Fruit fly (Drosophila melanogaster) whole organism, embryonic: Measurements from ENCODE around the gene CG43446.

Experiments used
- CG10979 ChIP-seq: fragments of 200-800 bp; sonication (Bioruptor generic); optimal IDR thresholded peaks from 2 replicates; lab custom pipeline; 2018; ENCODE audit warnings: missing biosample characterization, mild to moderate bottlenecking, missing genetic modification characterization, moderate library complexity
- CG12659 ChIP-seq: fragments of 200-800 bp; sonication (Bioruptor generic); optimal IDR thresholded peaks from 3 replicates; lab custom pipeline; 2017; ENCODE audit warnings: mild to moderate bottlenecking, missing biosample characterization, missing genetic modification reagents, missing genetic modification characterization
- CG12769 ChIP-seq: fragments of 200-800 bp; sonication (Bioruptor generic); optimal IDR thresholded peaks from 2 replicates; lab custom pipeline; 2019; ENCODE audit warnings: missing biosample characterization, mild to moderate bottlenecking, missing genetic modification characterization, moderate library complexity
- CG14441 ChIP-seq: fragments of 200-800 bp; sonication (Bioruptor generic); IDR thresholded peaks from 2 replicates; pipeline ENCODE4 v1.3.6; 2022; ENCODE audit warnings: missing biosample characterization, missing genetic modification characterization
- CG15269 ChIP-seq: fragments of 200-800 bp; sonication (Bioruptor generic); optimal IDR thresholded peaks from 2 replicates; lab custom pipeline; 2018; ENCODE audit warnings: missing biosample characterization, mild to moderate bottlenecking, missing genetic modification characterization, moderate library complexity
- CG17328 ChIP-seq: fragments of 200-800 bp; sonication (Bioruptor generic); IDR thresholded peaks from 2 replicates; pipeline ENCODE4 v1.3.6; 2022; ENCODE audit warnings: missing biosample characterization, missing genetic modification characterization
- CG17359 ChIP-seq: fragments of 200-800 bp; sonication (Bioruptor generic); optimal IDR thresholded peaks from 3 replicates; lab custom pipeline; 2018; ENCODE audit warnings: missing biosample characterization, mild to moderate bottlenecking, missing genetic modification characterization, moderate library complexity
- CG17385 ChIP-seq: fragments of 200-800 bp; sonication (Bioruptor generic); optimal IDR thresholded peaks from 3 replicates; lab custom pipeline; 2018; ENCODE audit warnings: missing biosample characterization, mild to moderate bottlenecking, missing genetic modification characterization
- CG4328 ChIP-seq: fragments of 200-800 bp; sonication (Bioruptor generic); optimal IDR thresholded peaks from 3 replicates; lab custom pipeline; 2017; ENCODE audit warnings: missing biosample characterization, missing genetic modification reagents, missing genetic modification characterization
- CG4360 ChIP-seq: fragments of 200-800 bp; sonication (Bioruptor generic); IDR thresholded peaks from 2 replicates; pipeline ENCODE4 v1.3.6; 2022; ENCODE audit warnings: missing biosample characterization, missing genetic modification characterization
- CG4854 ChIP-seq: fragments of 200-800 bp; sonication (Bioruptor generic); optimal IDR thresholded peaks from 2 replicates; lab custom pipeline; 2016; ENCODE audit warnings: missing biosample characterization, missing genetic modification characterization, inconsistent platforms
- CG5953 ChIP-seq: fragments of 200-800 bp; sonication (Bioruptor generic); IDR thresholded peaks from 2 replicates; pipeline ENCODE4 v1.3.6; 2022; ENCODE audit warnings: missing biosample characterization, missing genetic modification characterization
- CG7357 ChIP-seq: fragments of 200-800 bp; sonication (Bioruptor generic); IDR thresholded peaks from 3 replicates; pipeline ENCODE4 v1.3.6; 2022; ENCODE audit warnings: missing biosample characterization, missing genetic modification characterization
- CG7786 ChIP-seq: fragments of 200-800 bp; sonication (Bioruptor generic); optimal IDR thresholded peaks from 2 replicates; lab custom pipeline; 2016; ENCODE audit warnings: missing biosample characterization, missing genetic modification characterization
- CG9437 ChIP-seq: fragments of 200-800 bp; sonication (Bioruptor generic); optimal IDR thresholded peaks from 2 replicates; lab custom pipeline; 2018; ENCODE audit warnings: missing biosample characterization, mild to moderate bottlenecking, missing genetic modification characterization
- CG9932 ChIP-seq: fragments of 200-800 bp; sonication (Bioruptor generic); IDR thresholded peaks from 2 replicates; pipeline ENCODE4 v1.3.6; 2022; ENCODE audit warnings: missing biosample characterization, missing genetic modification characterization
- D ChIP-seq, 2 experiments: fragments of 200-800 bp in 1 of 2; fragments of >200 bp in 1 of 2; sonication (Bioruptor generic) in 1 of 2; optimal IDR thresholded peaks; 2 replicates in 1 of 2; 3 replicates in 1 of 2; lab custom pipeline; 2017; ENCODE audit warnings: mild to moderate bottlenecking in 1 of 2, missing biosample characterization in 1 of 2, missing genetic modification characterization in 1 of 2, missing genetic modification reagents in 1 of 2
- Dbx ChIP-seq: fragments of 200-800 bp; sonication (Bioruptor generic); IDR thresholded peaks from 3 replicates; pipeline ENCODE4 v1.3.6; 2022; ENCODE audit warnings: missing biosample characterization, missing genetic modification characterization
- Ets65A ChIP-seq: fragments of 200-800 bp; sonication (Bioruptor generic); peaks from one replicate; lab custom pipeline; 2016; ENCODE audit warnings: missing biosample characterization, missing genetic modification characterization
- H2.0 ChIP-seq: fragments of 200-800 bp; sonication (Bioruptor generic); IDR thresholded peaks from 2 replicates; pipeline ENCODE4 v1.3.6; 2022; ENCODE audit warnings: missing biosample characterization, missing genetic modification characterization
- Ssrp ChIP-seq: fragments of 200-800 bp; sonication (Bioruptor generic); optimal IDR thresholded peaks from 2 replicates; lab custom pipeline; 2018; ENCODE audit warnings: missing biosample characterization, mild to moderate bottlenecking, missing genetic modification characterization, moderate library complexity
- ato ChIP-seq: fragments of 200-800 bp; sonication (Bioruptor generic); IDR thresholded peaks from 2 replicates; pipeline ENCODE4 v1.3.6; 2022; ENCODE audit warnings: missing biosample characterization, missing genetic modification characterization; ENCODE audit not compliant: partially characterized antibody
- caup ChIP-seq: fragments of 200-800 bp; sonication (Bioruptor generic); optimal IDR thresholded peaks from 3 replicates; lab custom pipeline; 2017; ENCODE audit warnings: missing biosample characterization, mild to moderate bottlenecking, missing genetic modification characterization, moderate library complexity; ENCODE audit not compliant: severe bottlenecking
- ci ChIP-seq: fragments of 200-800 bp; sonication (Bioruptor generic); IDR thresholded peaks from 3 replicates; pipeline ENCODE4 v1.3.6; 2022; ENCODE audit warnings: missing biosample characterization, missing genetic modification characterization
- cwo ChIP-seq: fragments of 200-800 bp; sonication (Bioruptor generic); optimal IDR thresholded peaks from 3 replicates; lab custom pipeline; 2017; ENCODE audit warnings: missing biosample characterization, missing genetic modification characterization, mild to moderate bottlenecking, moderate library complexity, missing genetic modification reagents
- fru ChIP-seq: fragments of >200 bp; optimal IDR thresholded peaks from 2 replicates; lab custom pipeline; 2017
- kay ChIP-seq: fragments of 200-800 bp; sonication (Bioruptor generic); optimal IDR thresholded peaks from 2 replicates; lab custom pipeline; 2016; ENCODE audit warnings: missing biosample characterization, missing genetic modification characterization
- knrl ChIP-seq: fragments of 200-800 bp; sonication (Bioruptor generic); IDR thresholded peaks from 3 replicates; pipeline ENCODE4 v1.3.6; 2022; ENCODE audit warnings: missing biosample characterization, missing genetic modification characterization; ENCODE audit not compliant: partially characterized antibody
- mld ChIP-seq: fragments of 200-800 bp; sonication (Bioruptor generic); IDR thresholded peaks from 3 replicates; pipeline ENCODE4 v1.3.6; 2022; ENCODE audit warnings: missing biosample characterization, missing genetic modification characterization; ENCODE audit not compliant: partially characterized antibody
- pita ChIP-seq: fragments of 200-800 bp; sonication (Bioruptor generic); optimal IDR thresholded peaks from 2 replicates; lab custom pipeline; 2017; ENCODE audit warnings: missing biosample characterization, mild to moderate bottlenecking, missing genetic modification characterization
- ro ChIP-seq: fragments of 200-800 bp; sonication (Bioruptor generic); IDR thresholded peaks from 2 replicates; pipeline ENCODE4 v1.3.6; 2022; ENCODE audit warnings: missing biosample characterization, missing genetic modification characterization
- row ChIP-seq: fragments of 200-800 bp; sonication (Bioruptor generic); IDR thresholded peaks from 3 replicates; pipeline ENCODE4 v1.3.6; 2022; ENCODE audit warnings: missing biosample characterization, missing genetic modification characterization
- sd ChIP-seq: fragments of 200-800 bp; sonication (Bioruptor generic); optimal IDR thresholded peaks from 3 replicates; lab custom pipeline; 2018; ENCODE audit warnings: missing biosample characterization, mild to moderate bottlenecking, missing genetic modification characterization, moderate library complexity
- sens ChIP-seq: fragments of 200-800 bp; sonication (Bioruptor generic); peaks from one replicate; lab custom pipeline; 2016; ENCODE audit warnings: missing biosample characterization, missing genetic modification characterization
- sisA ChIP-seq: fragments of 200-800 bp; sonication (Bioruptor generic); IDR thresholded peaks from 2 replicates; pipeline ENCODE4 v1.3.6; 2022; ENCODE audit warnings: missing biosample characterization, missing genetic modification characterization
- wdn ChIP-seq: fragments of 200-800 bp; sonication (Bioruptor generic); IDR thresholded peaks from 2 replicates; pipeline ENCODE4 v1.3.6; 2022; ENCODE audit warnings: missing biosample characterization, missing genetic modification characterization
- yki ChIP-seq: fragments of >200 bp; optimal IDR thresholded peaks from 3 replicates; lab custom pipeline; 2018
- z ChIP-seq: fragments of 200-800 bp; sonication (Bioruptor generic); IDR thresholded peaks from 3 replicates; pipeline ENCODE4 v1.3.6; 2022; ENCODE audit warnings: missing biosample characterization, missing genetic modification characterization

CG43446 gene

dm6 chr3R:20989657-20990056, 1.9 kb upstream of the CG43446 start (continued):
- TF ChIP-seq H2.0 (GFP tag; lab: Robert Waterston, UW) = no peak
- peak; percentile 85 for TF ChIP-seq sens (GFP tag; lab: Kevin White, UChicago)
- no peak for TF ChIP-seq CG10979 (tag; lab: Kevin White, UChicago)
- TF ChIP-seq row (GFP tag; lab: Robert Waterston, UW) = peak; percentile 73
- TF ChIP-seq CG14441 (GFP tag; lab: Robert Waterston, UW) = peak; percentile 51
- no peak for TF ChIP-seq CG17359 (tag; lab: Kevin White, UChicago)
- TF ChIP-seq CG12659 (GFP tag; lab: Kevin White, UChicago) = peak; percentile 64
- no peak for TF ChIP-seq wdn (GFP tag; lab: Robert Waterston, UW)
- TF ChIP-seq mld (GFP tag; lab: Robert Waterston, UW) = no peak
- TF ChIP-seq CG5953 (GFP tag; lab: Robert Waterston, UW) = no peak
- TF ChIP-seq Ets65A (GFP tag; lab: Kevin White, UChicago) = peak; percentile 93
- peak; percentile 37 for TF ChIP-seq CG17385
- TF ChIP-seq fru (lab: Kevin White, UChicago) = no peak
- no peak for TF ChIP-seq D (optimal IDR thresholded peaks at IDR 0.05; lab: Kevin White, UChicago)
- peak; percentile 52 for TF ChIP-seq D (GFP tag; optimal IDR thresholded peaks at IDR 0.05; lab: Kevin White, UChicago)
- TF ChIP-seq CG15269 (tag; lab: Kevin White, UChicago) = peak; percentile 74
- peak; percentile 23 for TF ChIP-seq CG4854 (GFP tag; lab: Kevin White, UChicago)
- TF ChIP-seq Ssrp (tag; lab: Kevin White, UChicago) = peak; percentile 40
- peak; percentile 84 for TF ChIP-seq CG9437 (GFP tag; lab: Kevin White, UChicago)
- TF ChIP-seq pita (GFP tag; lab: Kevin White, UChicago) = no peak
- no peak for TF ChIP-seq CG4328 (GFP tag; lab: Kevin White, UChicago)
- TF ChIP-seq cwo (GFP tag; lab: Kevin White, UChicago) = peak; percentile 5
- no peak for TF ChIP-seq CG17328 (GFP tag; lab: Robert Waterston, UW)
- peak; percentile 58 for TF ChIP-seq sisA (GFP tag; lab: Robert Waterston, UW)
- TF ChIP-seq kay (GFP tag; lab: Kevin White, UChicago) = peak; percentile 11
- no peak for TF ChIP-seq knrl (GFP tag; lab: Robert Waterston, UW)
- TF ChIP-seq z (GFP tag; lab: Robert Waterston, UW) = no peak
- TF ChIP-seq caup (GFP tag; lab: Kevin White, UChicago) = peak; percentile 7
- peak; percentile 48 for TF ChIP-seq CG7786 (GFP tag; lab: Kevin White, UChicago)
- TF ChIP-seq yki (lab: Kevin White, UChicago) = no peak
- TF ChIP-seq ro (GFP tag; lab: Robert Waterston, UW) = no peak
- 0 out of 2 replicates have a peak, but pooled peaks have one; percentile 13 for TF ChIP-seq CG4360 (GFP tag; lab: Robert Waterston, UW)
- TF ChIP-seq CG7357 (GFP tag; lab: Robert Waterston, UW) = peak; percentile 73
- peak; percentile 53; the same call in 1 of the 3 replicates for TF ChIP-seq Dbx
- TF ChIP-seq ato (GFP tag; lab: Robert Waterston, UW) = no peak
- TF ChIP-seq, all 482 proteins: peak for 220

DNA sequence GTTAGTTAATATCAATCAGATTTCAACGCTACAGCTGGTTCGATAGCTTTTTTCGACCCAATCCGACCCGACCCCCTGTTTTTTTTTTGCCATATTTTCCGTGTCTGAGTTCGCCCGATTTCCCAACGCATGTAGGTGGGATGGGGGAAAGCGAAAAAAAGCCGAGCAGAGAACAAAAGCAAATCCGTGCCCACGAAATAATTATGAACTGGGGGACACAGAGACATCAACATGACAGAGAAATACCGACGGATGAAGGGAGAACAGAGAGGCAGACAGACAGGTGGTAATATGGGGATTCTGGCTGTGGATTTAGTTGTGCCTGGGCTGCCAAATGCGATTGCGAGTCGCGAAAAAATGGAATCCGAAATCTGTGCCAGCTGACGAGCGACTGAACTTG, 1.3 kb upstream of the CG43446 start:
- TF ChIP-seq ci (GFP tag; lab: Robert Waterston, UW) (0 out of 3 replicates have a peak, but pooled peaks have one; percentile 9), Ets65A (GFP tag; lab: Kevin White, UChicago) (peak; percentile 85), sd (tag; lab: Kevin White, UChicago) (peak; percentile 4), CG9932 (GFP tag; lab: Robert Waterston, UW) (peak; percentile 9; the same call in 1 of the 2 replicates), CG4328 (GFP tag; lab: Kevin White, UChicago) (no peak), CG12769 (peak; percentile 52)
